Worm (Caenorhabditis elegans) whole organism, L4/young adult: ENCODE results near the gene clec-183.

Experiments used
- W03F9.2 ChIP-seq: fragments of 150-350 bp; optimal IDR thresholded peaks from 2 replicates; lab custom pipeline; 2014; ENCODE audit warnings: missing biosample characterization, missing genetic modification characterization
- dao-5 ChIP-seq: sonication (generic microtip); optimal IDR thresholded peaks from 2 replicates; lab custom pipeline; 2016; ENCODE audit warnings: missing genotype, missing genetic modification characterization, moderate library complexity, missing compliant biosample characterization
- him-1 ChIP-seq: sonication (generic microtip); optimal IDR thresholded peaks from 2 replicates; lab custom pipeline; 2016; ENCODE audit warnings: missing genotype, missing genetic modification reagents, missing genetic modification characterization, missing compliant biosample characterization

- no peak for TF ChIP-seq dao-5 (tag; lab: Kevin White, UChicago)
- no peak for TF ChIP-seq W03F9.2 (tag; lab: Kevin White, UChicago)
- TF ChIP-seq him-1, result no peak
Observed at ce11 chrIV:9300127-9300526, 27.7 kb upstream of the clec-183 start, which contains the start of gene F49C12.3.
